Worm (Caenorhabditis elegans) whole organism, L4/young adult: ENCODE measurements around the gene ZC266.1.

Experiments used
- W03F9.2 ChIP-seq: fragments of 150-350 bp; optimal IDR thresholded peaks from 2 replicates; lab custom pipeline; 2014; ENCODE audit warnings: missing biosample characterization, missing genetic modification characterization
- him-1 ChIP-seq: sonication (generic microtip); optimal IDR thresholded peaks from 2 replicates; lab custom pipeline; 2016; ENCODE audit warnings: missing genotype, missing genetic modification reagents, missing genetic modification characterization, missing compliant biosample characterization

DNA sequence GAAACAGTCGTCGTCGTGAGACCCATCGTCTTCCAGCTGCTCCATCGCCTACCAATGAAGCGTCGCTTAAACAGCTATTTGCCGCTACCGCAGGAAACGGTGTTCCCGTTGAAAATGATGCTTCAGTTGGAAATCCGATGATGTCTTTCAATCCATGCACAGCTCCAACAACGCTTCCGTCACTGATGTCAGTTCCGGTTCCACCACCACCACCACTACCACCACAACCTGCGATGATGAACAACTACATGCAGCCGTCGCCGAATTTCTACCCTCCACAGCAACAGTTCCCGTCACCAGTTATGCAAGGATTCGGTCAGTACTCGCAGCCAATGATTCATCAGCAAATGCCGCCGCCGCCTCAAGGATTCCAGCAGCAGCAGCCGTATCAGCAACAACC is 33.9 kb upstream of the ZC266.1 start:
- no peak for TF ChIP-seq W03F9.2 (tag; lab: Kevin White, UChicago)
- no peak for TF ChIP-seq him-1 (tag; lab: Kevin White, UChicago)
